Fruit fly (Drosophila melanogaster): ENCODE data around the gene CG43219.

The CG43219 gene

DNA sequence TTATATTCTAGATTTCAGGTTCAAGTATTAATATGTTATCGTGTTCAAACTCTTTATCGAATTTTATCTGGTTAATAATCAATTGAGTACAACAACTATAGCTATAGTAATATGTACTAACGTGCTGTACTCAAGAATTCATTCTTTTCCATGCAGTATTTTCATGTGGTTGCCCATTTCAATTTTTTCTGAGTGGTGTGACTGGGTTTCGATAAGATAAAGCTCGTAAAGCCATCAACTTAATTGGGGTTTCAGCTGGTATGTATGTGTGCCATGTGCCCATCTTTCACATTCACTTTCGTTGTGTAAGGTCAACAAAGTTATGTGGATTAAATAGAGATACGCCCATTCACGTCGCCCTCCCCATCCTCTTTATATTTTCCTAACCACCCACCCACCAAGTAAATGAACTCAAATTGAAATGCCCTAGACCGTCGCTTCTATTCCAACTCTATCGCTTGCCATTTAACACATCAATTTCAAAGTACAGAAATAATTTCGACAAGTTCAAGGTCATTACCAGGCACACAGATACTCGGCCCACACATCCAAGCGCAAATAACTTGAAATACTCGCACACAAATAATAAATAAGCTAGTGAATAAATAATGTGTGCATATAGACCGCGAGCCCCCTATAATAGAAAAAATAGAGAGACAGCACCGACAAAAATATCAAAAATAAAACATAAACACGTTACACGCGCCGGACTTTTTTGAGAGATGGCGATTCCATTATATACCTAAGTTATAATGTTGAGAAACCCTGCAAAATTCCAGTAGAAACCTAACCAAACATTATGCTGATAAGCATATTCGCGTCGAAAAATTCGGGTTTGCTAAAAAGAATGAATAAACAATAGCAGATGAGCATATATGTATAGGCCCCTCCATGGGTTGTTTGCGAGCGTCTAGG is 15.4 kb upstream of the CG43219 start (continued):
- TF ChIP-seq CG8388 (GFP tag; optimal IDR thresholded peaks at IDR 0.05) (no peak), CG10267 (tag; optimal IDR thresholded peaks at IDR 0.05) (no peak), dimm (GFP tag; IDR thresholded peaks at IDR 0.05) (no peak), Dll (GFP tag; IDR thresholded peaks at IDR 0.05; ENCODE audit: partially characterized antibody) (no peak), CG1024 (GFP tag; IDR thresholded peaks at IDR 0.05) (no peak), CG7372 (GFP tag; IDR thresholded peaks at IDR 0.05) (no peak), pnt (GFP tag; optimal IDR thresholded peaks at IDR 0.05) (no peak), Dip2 (GFP tag; IDR thresholded peaks at IDR 0.05) (no peak), Dbx (GFP tag; IDR thresholded peaks at IDR 0.05) (peak; percentile 6; the same call in 1 of the 3 replicates), HLH54F (GFP tag; optimal IDR thresholded peaks at IDR 0.05) (no peak), H2.0 (GFP tag; IDR thresholded peaks at IDR 0.05) (no peak), dmrt11E (tag; optimal IDR thresholded peaks at IDR 0.05) (peak; percentile 45), sob (GFP tag; IDR thresholded peaks at IDR 0.05) (no peak), CG4328 (GFP tag; optimal IDR thresholded peaks at IDR 0.05) (peak; percentile 26), Sox102F (GFP tag; optimal IDR thresholded peaks at IDR 0.05) (no peak), wek (GFP tag; optimal IDR thresholded peaks at IDR 0.05) (no peak), btn (GFP tag; optimal IDR thresholded peaks at IDR 0.05) (no peak), CG8290 (GFP tag; optimal IDR thresholded peaks at IDR 0.05) (no peak), CG8290 (tag; optimal IDR thresholded peaks at IDR 0.05) (peak in 1 of 2 experiments; percentile 33), gem (tag; optimal IDR thresholded peaks at IDR 0.05) (peak; percentile 32), CG13287 (GFP tag; IDR thresholded peaks at IDR 0.05; ENCODE audit: partially characterized antibody) (no peak), p53 (GFP tag; optimal IDR thresholded peaks at IDR 0.05) (peak; percentile 4), CG11085 (GFP tag; IDR thresholded peaks at IDR 0.05) (no peak), CG13424 (tag; optimal IDR thresholded peaks at IDR 0.05) (peak; percentile 1), CHES-1-like (GFP tag; optimal IDR thresholded peaks at IDR 0.05) (no peak), z (GFP tag; IDR thresholded peaks at IDR 0.05) (no peak), CG10209 (GFP tag; optimal IDR thresholded peaks at IDR 0.05) (peak; percentile 37), CG14050 (GFP tag; IDR thresholded peaks at IDR 0.05) (no peak), pita (GFP tag; optimal IDR thresholded peaks at IDR 0.05) (no peak), sqz (GFP tag; optimal IDR thresholded peaks at IDR 0.05) (no peak), CG14667 (GFP tag; IDR thresholded peaks at IDR 0.05) (no peak), Fer3 (tag; optimal IDR thresholded peaks at IDR 0.05) (no peak), zen (tag; optimal IDR thresholded peaks at IDR 0.05) (no peak), CG8089 (GFP tag; optimal IDR thresholded peaks at IDR 0.05) (no peak), ttk (GFP tag; IDR thresholded peaks at IDR 0.05) (no peak), unpg (GFP tag; optimal IDR thresholded peaks at IDR 0.05) (no peak), Bdp1 (GFP tag; optimal IDR thresholded peaks at IDR 0.05) (no peak), Blimp-1 (GFP tag; optimal IDR thresholded peaks at IDR 0.05) (peak; percentile 73), mirr (GFP tag; optimal IDR thresholded peaks at IDR 0.05) (peak; percentile 39), tgo (GFP tag; IDR thresholded peaks at IDR 0.05) (no peak), chif (GFP tag; optimal IDR thresholded peaks at IDR 0.05) (no peak), CG34224 (GFP tag; IDR thresholded peaks at IDR 0.05; ENCODE audit: partially characterized antibody) (no peak), CG12236 (GFP tag; optimal IDR thresholded peaks at IDR 0.05) (no peak), CG34376 (GFP tag; optimal IDR thresholded peaks at IDR 0.05) (peak; percentile 77), bab2 (GFP tag; optimal IDR thresholded peaks at IDR 0.05) (peak; percentile 59), CG10959 (GFP tag; IDR thresholded peaks at IDR 0.05) (no peak), CG6254 (GFP tag; optimal IDR thresholded peaks at IDR 0.05) (no peak), Dek (tag; optimal IDR thresholded peaks at IDR 0.05) (no peak), trem (tag; optimal IDR thresholded peaks at IDR 0.05) (no peak)

Data from whole organism, embryonic.